Fruit fly (Drosophila melanogaster) whole organism, embryonic: ENCODE results near the gene nst.

Source experiments
- Atf3 ChIP-seq: fragments of 200-800 bp; sonication (Bioruptor generic); optimal IDR thresholded peaks from 3 replicates; lab custom pipeline; 2016; ENCODE audit warnings: missing biosample characterization, missing genetic modification characterization
- Bgb ChIP-seq: fragments of 200-800 bp; sonication (Bioruptor generic); IDR thresholded peaks from 2 replicates; pipeline ENCODE4 v1.3.6; 2022; ENCODE audit warnings: missing biosample characterization, missing genetic modification characterization; ENCODE audit not compliant: partially characterized antibody
- CG10267 ChIP-seq: fragments of 200-800 bp; sonication (Bioruptor generic); optimal IDR thresholded peaks from 2 replicates; lab custom pipeline; 2018; ENCODE audit warnings: missing biosample characterization, mild to moderate bottlenecking, missing genetic modification characterization, moderate library complexity
- CG12071 ChIP-seq: fragments of 200-800 bp; sonication (Bioruptor generic); optimal IDR thresholded peaks from 3 replicates; lab custom pipeline; 2018; ENCODE audit warnings: missing biosample characterization, mild to moderate bottlenecking, missing genetic modification characterization
- CG12155 ChIP-seq: fragments of 200-800 bp; sonication (Bioruptor generic); optimal IDR thresholded peaks from 3 replicates; lab custom pipeline; 2016; ENCODE audit warnings: missing biosample characterization, missing genetic modification characterization
- CG12744 ChIP-seq: fragments of 200-800 bp; sonication (Bioruptor generic); optimal IDR thresholded peaks from 2 replicates; lab custom pipeline; 2016; ENCODE audit warnings: missing biosample characterization, missing genetic modification characterization
- CG18011 ChIP-seq: fragments of 200-800 bp; sonication (Bioruptor generic); optimal IDR thresholded peaks from 2 replicates; lab custom pipeline; 2017; ENCODE audit warnings: missing biosample characterization, missing genetic modification characterization, mild to moderate bottlenecking, moderate library complexity, missing genotype
- CG18619 ChIP-seq: fragments of 200-800 bp; sonication (Bioruptor generic); optimal IDR thresholded peaks from 3 replicates; lab custom pipeline; 2017; ENCODE audit warnings: missing biosample characterization, mild to moderate bottlenecking, missing genetic modification characterization
- CG2129 ChIP-seq: fragments of 200-800 bp; sonication (Bioruptor generic); IDR thresholded peaks from 2 replicates; pipeline ENCODE4 v1.3.6; 2022; ENCODE audit warnings: missing biosample characterization, missing genetic modification characterization; ENCODE audit not compliant: partially characterized antibody
- CG34422 ChIP-seq: fragments of 200-800 bp; sonication (Bioruptor generic); IDR thresholded peaks from 3 replicates; pipeline ENCODE4 v1.3.6; 2022; ENCODE audit warnings: missing biosample characterization, missing genetic modification characterization
- CG8478 ChIP-seq: fragments of >200 bp; optimal IDR thresholded peaks from 2 replicates; lab custom pipeline; 2018
- CG8765 ChIP-seq: fragments of 200-800 bp; sonication (Bioruptor generic); IDR thresholded peaks from 2 replicates; pipeline ENCODE4 v1.3.6; 2022; ENCODE audit warnings: missing biosample characterization, missing genetic modification characterization
- Chrac-16 ChIP-seq: fragments of 200-800 bp; sonication (Bioruptor generic); optimal IDR thresholded peaks from 3 replicates; lab custom pipeline; 2016; ENCODE audit warnings: missing biosample characterization, missing genetic modification characterization
- Dip3 ChIP-seq: fragments of 200-800 bp; sonication (Bioruptor generic); optimal IDR thresholded peaks from 3 replicates; lab custom pipeline; 2016; ENCODE audit warnings: missing biosample characterization, missing genetic modification characterization
- E2f2 ChIP-seq: fragments of 200-800 bp; sonication (Bioruptor generic); IDR thresholded peaks from 2 replicates; pipeline ENCODE4 v1.3.6; 2022; ENCODE audit warnings: missing biosample characterization, missing genetic modification characterization
- Ets65A ChIP-seq: fragments of 200-800 bp; sonication (Bioruptor generic); peaks from one replicate; lab custom pipeline; 2016; ENCODE audit warnings: missing biosample characterization, missing genetic modification characterization
- Fer1 ChIP-seq: fragments of 200-800 bp; sonication (Bioruptor generic); optimal IDR thresholded peaks from 2 replicates; lab custom pipeline; 2017; ENCODE audit warnings: missing biosample characterization, mild to moderate bottlenecking, missing genetic modification characterization
- Gsc ChIP-seq: fragments of 200-800 bp; sonication (Bioruptor generic); IDR thresholded peaks from 2 replicates; pipeline ENCODE4 v1.3.6; 2022; ENCODE audit warnings: missing biosample characterization, missing genetic modification characterization
- HLH54F ChIP-seq: fragments of 200-800 bp; sonication (Bioruptor generic); optimal IDR thresholded peaks from 3 replicates; lab custom pipeline; 2016; ENCODE audit warnings: missing biosample characterization, missing genetic modification characterization
- HmgZ ChIP-seq: fragments of 200-800 bp; sonication (Bioruptor generic); optimal IDR thresholded peaks from 2 replicates; lab custom pipeline; 2018; ENCODE audit warnings: missing biosample characterization, mild to moderate bottlenecking, missing genetic modification characterization
- Lpt ChIP-seq: fragments of >200 bp; optimal IDR thresholded peaks from 2 replicates; lab custom pipeline; 2018; ENCODE audit warnings: missing biosample characterization, missing genetic modification characterization
- MESR4 ChIP-seq: fragments of 200-800 bp; sonication (Bioruptor generic); optimal IDR thresholded peaks from 2 replicates; lab custom pipeline; 2018; ENCODE audit warnings: missing biosample characterization, mild to moderate bottlenecking, missing genetic modification characterization, moderate library complexity
- Myb ChIP-seq: fragments of 200-800 bp; sonication (Bioruptor generic); optimal IDR thresholded peaks from 2 replicates; lab custom pipeline; 2016; ENCODE audit warnings: missing biosample characterization, missing genetic modification characterization
- Opbp ChIP-seq: fragments of 200-800 bp; sonication (Bioruptor generic); IDR thresholded peaks from 3 replicates; pipeline ENCODE4 v1.3.6; 2022; ENCODE audit warnings: missing biosample characterization, missing genetic modification characterization; ENCODE audit not compliant: partially characterized antibody
- Ptx1 ChIP-seq: fragments of 200-800 bp; sonication (Bioruptor generic); IDR thresholded peaks from 2 replicates; pipeline ENCODE4 v1.3.6; 2022; ENCODE audit warnings: missing biosample characterization, missing genetic modification characterization
- Sin3A ChIP-seq: fragments of >200 bp; optimal IDR thresholded peaks from 2 replicates; lab custom pipeline; 2018
- Six4 ChIP-seq: fragments of 200-800 bp; sonication (Bioruptor generic); optimal IDR thresholded peaks from 2 replicates; lab custom pipeline; 2016; ENCODE audit warnings: missing biosample characterization, missing genetic modification characterization
- Sox100B ChIP-seq: fragments of 200-800 bp; sonication (Bioruptor generic); optimal IDR thresholded peaks from 3 replicates; lab custom pipeline; 2018; ENCODE audit warnings: missing biosample characterization, mild to moderate bottlenecking, missing genetic modification characterization
- Xbp1 ChIP-seq: fragments of 200-800 bp; sonication (Bioruptor generic); optimal IDR thresholded peaks from 3 replicates; lab custom pipeline; 2016; ENCODE audit warnings: missing biosample characterization, mild to moderate bottlenecking, missing genetic modification characterization
- amos ChIP-seq: fragments of 200-800 bp; sonication (Bioruptor generic); IDR thresholded peaks from 2 replicates; pipeline ENCODE4 v1.3.6; 2022; ENCODE audit warnings: missing biosample characterization, missing genetic modification characterization; ENCODE audit not compliant: partially characterized antibody
- ap ChIP-seq: fragments of 200-800 bp; sonication (Bioruptor generic); IDR thresholded peaks from 2 replicates; pipeline ENCODE4 v1.3.6; 2022; ENCODE audit warnings: missing biosample characterization, missing genetic modification characterization
- ato ChIP-seq: fragments of 200-800 bp; sonication (Bioruptor generic); IDR thresholded peaks from 2 replicates; pipeline ENCODE4 v1.3.6; 2022; ENCODE audit warnings: missing biosample characterization, missing genetic modification characterization; ENCODE audit not compliant: partially characterized antibody
- bsh ChIP-seq, 2 experiments: fragments of 200-800 bp; sonication (Bioruptor generic); optimal IDR thresholded peaks; 2 replicates each; lab custom pipeline; 2017 to 2018; ENCODE audit warnings: mild to moderate bottlenecking in 2 of 2, missing biosample characterization in 2 of 2, missing genetic modification characterization in 2 of 2, moderate library complexity in 1 of 2
- cas ChIP-seq: fragments of 200-800 bp; sonication (Bioruptor generic); IDR thresholded peaks from 2 replicates; pipeline ENCODE4 v1.3.6; 2022; ENCODE audit warnings: missing biosample characterization, missing genetic modification characterization
- caup ChIP-seq: fragments of 200-800 bp; sonication (Bioruptor generic); optimal IDR thresholded peaks from 3 replicates; lab custom pipeline; 2017; ENCODE audit warnings: missing biosample characterization, mild to moderate bottlenecking, missing genetic modification characterization, moderate library complexity; ENCODE audit not compliant: severe bottlenecking
- chif ChIP-seq, 2 experiments: fragments of 200-800 bp; sonication (Bioruptor generic); optimal IDR thresholded peaks; 3 replicates each; lab custom pipeline; 2016; ENCODE audit warnings: missing biosample characterization in 2 of 2, missing genetic modification characterization in 2 of 2
- dmrt99B ChIP-seq: fragments of 200-800 bp; sonication (Bioruptor generic); optimal IDR thresholded peaks from 2 replicates; lab custom pipeline; 2018; ENCODE audit warnings: missing biosample characterization, mild to moderate bottlenecking, missing genetic modification characterization, moderate library complexity
- eve ChIP-seq, 2 experiments: fragments of >200 bp; optimal IDR thresholded peaks; 2 replicates each; lab custom pipeline; 2017; ENCODE audit warnings: missing biosample characterization in 2 of 2, missing genetic modification characterization in 2 of 2
- ewg ChIP-seq: fragments of 200-800 bp; sonication (Bioruptor generic); optimal IDR thresholded peaks from 3 replicates; lab custom pipeline; 2017; ENCODE audit warnings: mild to moderate bottlenecking, missing biosample characterization, missing genetic modification reagents, missing genetic modification characterization
- gfzf ChIP-seq: fragments of 200-800 bp; sonication (Bioruptor generic); optimal IDR thresholded peaks from 2 replicates; lab custom pipeline; 2016; ENCODE audit warnings: missing biosample characterization, mild to moderate bottlenecking, missing genetic modification characterization, moderate library complexity
- grn ChIP-seq: fragments of 200-800 bp; sonication (Bioruptor generic); optimal IDR thresholded peaks from 3 replicates; lab custom pipeline; 2017; ENCODE audit warnings: missing biosample characterization, missing genetic modification characterization
- gsb ChIP-seq: fragments of 200-800 bp; sonication (Bioruptor generic); IDR thresholded peaks from 2 replicates; pipeline ENCODE4 v1.3.6; 2022; ENCODE audit warnings: missing biosample characterization, missing genetic modification characterization
- ham ChIP-seq: fragments of 200-800 bp; sonication (Bioruptor generic); IDR thresholded peaks from 2 replicates; pipeline ENCODE4 v1.3.6; 2022; ENCODE audit warnings: missing biosample characterization, missing genetic modification characterization
- hb ChIP-seq: fragments of 200-800 bp; sonication (Bioruptor generic); IDR thresholded peaks from 3 replicates; pipeline ENCODE4 v1.3.6; 2022; ENCODE audit warnings: missing biosample characterization, missing genetic modification characterization; ENCODE audit not compliant: partially characterized antibody
- her ChIP-seq: fragments of 200-800 bp; sonication (Bioruptor generic); optimal IDR thresholded peaks from 2 replicates; lab custom pipeline; 2016; ENCODE audit warnings: missing biosample characterization, missing genetic modification characterization
- insv ChIP-seq, 2 experiments: fragments of 200-800 bp; sonication (Bioruptor generic); optimal IDR thresholded peaks; 3 replicates each; lab custom pipeline; 2016 to 2018; ENCODE audit warnings: missing biosample characterization in 2 of 2, missing genetic modification characterization in 2 of 2
- kah ChIP-seq: fragments of 200-800 bp; sonication (Bioruptor generic); optimal IDR thresholded peaks from 2 replicates; lab custom pipeline; 2018; ENCODE audit warnings: missing biosample characterization, mild to moderate bottlenecking, missing genetic modification characterization
- nerfin-2 ChIP-seq: fragments of 200-800 bp; sonication (Bioruptor generic); IDR thresholded peaks from 2 replicates; pipeline ENCODE4 v1.3.6; 2022; ENCODE audit warnings: missing biosample characterization, missing genetic modification characterization; ENCODE audit not compliant: partially characterized antibody
- pb ChIP-seq: fragments of 200-800 bp; sonication (Bioruptor generic); optimal IDR thresholded peaks from 3 replicates; lab custom pipeline; 2016; ENCODE audit warnings: missing biosample characterization, missing genetic modification characterization
- shn ChIP-seq: fragments of 200-800 bp; sonication (Bioruptor generic); optimal IDR thresholded peaks from 3 replicates; lab custom pipeline; 2016; ENCODE audit warnings: missing biosample characterization, missing genetic modification characterization
- slp2 ChIP-seq: fragments of 200-800 bp; sonication (Bioruptor generic); optimal IDR thresholded peaks from 2 replicates; lab custom pipeline; 2016; ENCODE audit warnings: missing biosample characterization, missing genetic modification characterization
- zfh2 ChIP-seq: fragments of 200-800 bp; sonication (Bioruptor generic); optimal IDR thresholded peaks from 2 replicates; lab custom pipeline; 2016; ENCODE audit warnings: missing biosample characterization, missing genetic modification characterization

nst gene

dm6 chr3L:12534318-12534717 lies 4.3 kb upstream of the nst start, which contains the start of gene Pmm2 (continued):
- peak; percentile 75 for TF ChIP-seq grn
- no peak for TF ChIP-seq Ptx1 (GFP tag; lab: Robert Waterston, UW)
- no peak for TF ChIP-seq Sin3A
- TF ChIP-seq Atf3 (GFP tag; lab: Kevin White, UChicago) = no peak
- no peak for TF ChIP-seq Opbp (GFP tag; lab: Robert Waterston, UW)
- no peak for TF ChIP-seq CG12071 (GFP tag; lab: Kevin White, UChicago)
- TF ChIP-seq MESR4 (GFP tag; lab: Kevin White, UChicago) = peak; percentile 46
- no peak for TF ChIP-seq Fer1 (GFP tag; lab: Kevin White, UChicago)
- no peak for TF ChIP-seq shn
- no peak for TF ChIP-seq HmgZ (tag; lab: Kevin White, UChicago)
- TF ChIP-seq Chrac-16 (GFP tag; lab: Kevin White, UChicago) = no peak
- TF ChIP-seq Dip3 (GFP tag; lab: Kevin White, UChicago) = no peak
- TF ChIP-seq slp2 (GFP tag; lab: Kevin White, UChicago) = no peak
- TF ChIP-seq HLH54F (GFP tag; lab: Kevin White, UChicago) = no peak
- TF ChIP-seq kah (GFP tag; lab: Kevin White, UChicago) = peak; percentile 25
- no peak for TF ChIP-seq Gsc (GFP tag; lab: Robert Waterston, UW)
- no peak for TF ChIP-seq hb (GFP tag; lab: Robert Waterston, UW)
- TF ChIP-seq CG34422 (GFP tag; lab: Robert Waterston, UW) = peak; percentile 56; the same call in 1 of the 3 replicates
- no peak for TF ChIP-seq ham (GFP tag; lab: Robert Waterston, UW)
- no peak for TF ChIP-seq ewg (GFP tag; lab: Kevin White, UChicago)
- no peak for TF ChIP-seq ato (GFP tag; lab: Robert Waterston, UW)
- 0 out of 2 replicates have a peak, but pooled peaks have one; percentile 18 for TF ChIP-seq nerfin-2 (GFP tag; lab: Robert Waterston, UW)
- TF ChIP-seq CG18011 (GFP tag; lab: Kevin White, UChicago) = no peak
- TF ChIP-seq Myb (GFP tag; lab: Kevin White, UChicago) = peak; percentile 15
- no peak for TF ChIP-seq insv (GFP tag; optimal IDR thresholded peaks at IDR 0.05; lab: Kevin White, UChicago)
- no peak for TF ChIP-seq CG8765 (GFP tag; lab: Robert Waterston, UW)
- no peak for TF ChIP-seq Six4
- no peak for TF ChIP-seq CG10267 (tag; lab: Kevin White, UChicago)
- no peak for TF ChIP-seq CG12744
- TF ChIP-seq caup (GFP tag; lab: Kevin White, UChicago) = no peak
- TF ChIP-seq Lpt = no peak
- no peak for TF ChIP-seq chif (GFP tag; optimal IDR thresholded peaks at IDR 0.05; lab: Kevin White, UChicago)
- TF ChIP-seq eve (GFP tag; optimal IDR thresholded peaks at IDR 0.05; lab: Kevin White, UChicago) = no peak
- peak; percentile 15 for TF ChIP-seq Xbp1
- TF ChIP-seq zfh2 (GFP tag; lab: Kevin White, UChicago) = no peak
- peak; percentile 99 for TF ChIP-seq her (GFP tag; lab: Kevin White, UChicago)
- peak; percentile 63 for TF ChIP-seq E2f2 (GFP tag; lab: Robert Waterston, UW)
- no peak for TF ChIP-seq Ets65A
- TF ChIP-seq amos = peak; percentile 24; the same call in 1 of the 2 replicates
- no peak for TF ChIP-seq CG18619 (GFP tag; lab: Kevin White, UChicago)
- TF ChIP-seq ap (GFP tag; lab: Robert Waterston, UW) = no peak
- TF ChIP-seq dmrt99B (tag; lab: Kevin White, UChicago) = no peak
- no peak for TF ChIP-seq bsh (GFP tag; optimal IDR thresholded peaks at IDR 0.05; lab: Kevin White, UChicago)
- TF ChIP-seq CG2129 (GFP tag; lab: Robert Waterston, UW) = no peak
- TF ChIP-seq cas (GFP tag; lab: Robert Waterston, UW) = no peak
- TF ChIP-seq CG12155 = no peak
- no peak; the same call in 1 of the 2 replicates for TF ChIP-seq Bgb (GFP tag; lab: Robert Waterston, UW)
- no peak for TF ChIP-seq CG8478 (lab: Kevin White, UChicago)
- TF ChIP-seq gsb (GFP tag; lab: Robert Waterston, UW) = no peak
- no peak for TF ChIP-seq Sox100B
- no peak for TF ChIP-seq pb (GFP tag; lab: Kevin White, UChicago)
- peak; percentile 71 for TF ChIP-seq gfzf (GFP tag; lab: Kevin White, UChicago)
